Fruit fly (Drosophila melanogaster) whole organism, embryonic: ENCODE data around the gene Prosbeta6.
A peak's percentile ranks its signal among the peaks of the same experiment; 100 is the strongest.

Experiments
- Bdp1 ChIP-seq: fragments of 200-800 bp; sonication (Bioruptor generic); optimal IDR thresholded peaks from 3 replicates; lab custom pipeline; 2016; ENCODE audit warnings: missing biosample characterization, missing genetic modification characterization
- Bteb2 ChIP-seq: fragments of 200-800 bp; sonication (Bioruptor generic); optimal IDR thresholded peaks from 2 replicates; lab custom pipeline; 2016; ENCODE audit warnings: missing biosample characterization, missing genetic modification characterization
- CG10543 ChIP-seq: fragments of 200-800 bp; sonication (Bioruptor generic); optimal IDR thresholded peaks from 3 replicates; lab custom pipeline; 2017; ENCODE audit warnings: missing biosample characterization, mild to moderate bottlenecking, missing genetic modification characterization, moderate library complexity
- CG10979 ChIP-seq: fragments of 200-800 bp; sonication (Bioruptor generic); optimal IDR thresholded peaks from 2 replicates; lab custom pipeline; 2018; ENCODE audit warnings: missing biosample characterization, mild to moderate bottlenecking, missing genetic modification characterization, moderate library complexity
- CG13287 ChIP-seq: fragments of 200-800 bp; sonication (Bioruptor generic); IDR thresholded peaks from 2 replicates; pipeline ENCODE4 v1.3.6; 2022; ENCODE audit warnings: missing biosample characterization, missing genetic modification characterization; ENCODE audit not compliant: partially characterized antibody
- CG13624 ChIP-seq: fragments of 200-800 bp; sonication (Bioruptor generic); optimal IDR thresholded peaks from 2 replicates; lab custom pipeline; 2016; ENCODE audit warnings: missing biosample characterization, missing genetic modification characterization
- CG17829 ChIP-seq: fragments of 200-800 bp; optimal IDR thresholded peaks from 2 replicates; lab custom pipeline; 2019; ENCODE audit warnings: missing biosample characterization, mild to moderate bottlenecking, missing genetic modification characterization, moderate library complexity
- CG18619 ChIP-seq: fragments of 200-800 bp; sonication (Bioruptor generic); optimal IDR thresholded peaks from 3 replicates; lab custom pipeline; 2017; ENCODE audit warnings: missing biosample characterization, mild to moderate bottlenecking, missing genetic modification characterization
- CG2120 ChIP-seq: fragments of 200-800 bp; sonication (Bioruptor generic); optimal IDR thresholded peaks from 3 replicates; lab custom pipeline; 2016; ENCODE audit warnings: missing biosample characterization, missing genetic modification characterization
- CG2712 ChIP-seq: fragments of 200-800 bp; optimal IDR thresholded peaks from 3 replicates; lab custom pipeline; 2019; ENCODE audit warnings: missing biosample characterization, mild to moderate bottlenecking, missing genetic modification characterization, moderate library complexity
- CG2875 ChIP-seq: fragments of 200-800 bp; sonication (Bioruptor generic); optimal IDR thresholded peaks from 2 replicates; lab custom pipeline; 2017; ENCODE audit warnings: missing biosample characterization, mild to moderate bottlenecking, missing genetic modification characterization, missing genetic modification reagents
- CG33557 ChIP-seq: fragments of 200-800 bp; sonication (Bioruptor generic); optimal IDR thresholded peaks from 2 replicates; lab custom pipeline; 2019; ENCODE audit warnings: missing biosample characterization, mild to moderate bottlenecking, missing genetic modification characterization, moderate library complexity
- CG3726 ChIP-seq: fragments of 200-800 bp; sonication (Bioruptor generic); IDR thresholded peaks from 3 replicates; pipeline ENCODE4, ENCODE4 v1.3.6; 2022; ENCODE audit warnings: missing biosample characterization, missing genetic modification characterization
- CG4328 ChIP-seq: fragments of 200-800 bp; sonication (Bioruptor generic); optimal IDR thresholded peaks from 3 replicates; lab custom pipeline; 2017; ENCODE audit warnings: missing biosample characterization, missing genetic modification reagents, missing genetic modification characterization
- CG5953 ChIP-seq: fragments of 200-800 bp; sonication (Bioruptor generic); IDR thresholded peaks from 2 replicates; pipeline ENCODE4 v1.3.6; 2022; ENCODE audit warnings: missing biosample characterization, missing genetic modification characterization
- CG6175 ChIP-seq: fragments of 200-800 bp; sonication (Bioruptor generic); IDR thresholded peaks from 3 replicates; pipeline ENCODE4 v1.3.6; 2022; ENCODE audit warnings: missing biosample characterization, missing genetic modification characterization
- CG6272 ChIP-seq: fragments of 200-800 bp; sonication (Bioruptor generic); IDR thresholded peaks from 2 replicates; pipeline ENCODE4 v1.3.6; 2022; ENCODE audit warnings: missing biosample characterization, missing genetic modification characterization
- CG6654 ChIP-seq: fragments of 200-800 bp; sonication (Bioruptor generic); optimal IDR thresholded peaks from 2 replicates; lab custom pipeline; 2017; ENCODE audit warnings: missing biosample characterization, mild to moderate bottlenecking, missing genetic modification characterization
- CG7271 ChIP-seq: fragments of 200-800 bp; sonication (Bioruptor generic); optimal IDR thresholded peaks from 2 replicates; lab custom pipeline; 2018; ENCODE audit warnings: missing biosample characterization, mild to moderate bottlenecking, missing genetic modification characterization, moderate library complexity
- CG7357 ChIP-seq: fragments of 200-800 bp; sonication (Bioruptor generic); IDR thresholded peaks from 3 replicates; pipeline ENCODE4 v1.3.6; 2022; ENCODE audit warnings: missing biosample characterization, missing genetic modification characterization
- CG8089 ChIP-seq: fragments of 200-800 bp; sonication (Bioruptor generic); optimal IDR thresholded peaks from 3 replicates; lab custom pipeline; 2016; ENCODE audit warnings: missing biosample characterization, missing genetic modification characterization
- Dbx ChIP-seq: fragments of 200-800 bp; sonication (Bioruptor generic); IDR thresholded peaks from 3 replicates; pipeline ENCODE4 v1.3.6; 2022; ENCODE audit warnings: missing biosample characterization, missing genetic modification characterization
- ERR ChIP-seq: fragments of 200-800 bp; sonication (Bioruptor generic); optimal IDR thresholded peaks from 2 replicates; lab custom pipeline; 2016; ENCODE audit warnings: missing biosample characterization, missing genetic modification characterization
- Hr78 ChIP-seq, 2 experiments: fragments of 200-800 bp in 1 of 2; fragments of >200 bp in 1 of 2; sonication (Bioruptor generic) in 1 of 2; optimal IDR thresholded peaks; 2 replicates each; lab custom pipeline; 2017 to 2019; ENCODE audit warnings: missing biosample characterization in 2 of 2, missing genetic modification characterization in 2 of 2, mild to moderate bottlenecking in 1 of 2, moderate library complexity in 1 of 2
- Meics ChIP-seq: fragments of 200-800 bp; sonication (Bioruptor generic); optimal IDR thresholded peaks from 2 replicates; lab custom pipeline; 2017; ENCODE audit warnings: missing biosample characterization, mild to moderate bottlenecking, missing genetic modification characterization
- Nf-YC ChIP-seq: fragments of 200-800 bp; optimal IDR thresholded peaks from 3 replicates; lab custom pipeline; 2019; ENCODE audit warnings: missing biosample characterization, mild to moderate bottlenecking, missing genetic modification characterization, moderate library complexity
- Opbp ChIP-seq: fragments of 200-800 bp; sonication (Bioruptor generic); IDR thresholded peaks from 3 replicates; pipeline ENCODE4 v1.3.6; 2022; ENCODE audit warnings: missing biosample characterization, missing genetic modification characterization; ENCODE audit not compliant: partially characterized antibody
- abd-A ChIP-seq: fragments of 200-800 bp; sonication (Bioruptor generic); optimal IDR thresholded peaks from 3 replicates; lab custom pipeline; 2019; ENCODE audit warnings: missing biosample characterization, mild to moderate bottlenecking, missing genetic modification characterization, moderate library complexity
- ara ChIP-seq: fragments of 200-800 bp; sonication (Bioruptor generic); IDR thresholded peaks from 2 replicates; pipeline ENCODE4 v1.3.6; 2022; ENCODE audit warnings: missing biosample characterization, missing genetic modification characterization
- bab2 ChIP-seq: fragments of 200-800 bp; sonication (Bioruptor generic); optimal IDR thresholded peaks from 2 replicates; lab custom pipeline; 2016; ENCODE audit warnings: missing biosample characterization, missing genetic modification characterization
- btn ChIP-seq: fragments of 200-800 bp; sonication (Bioruptor generic); optimal IDR thresholded peaks from 2 replicates; lab custom pipeline; 2016; ENCODE audit warnings: missing biosample characterization, missing genetic modification characterization
- chm ChIP-seq: fragments of 200-800 bp; sonication (Bioruptor generic); IDR thresholded peaks from 2 replicates; pipeline ENCODE4 v1.3.6; 2022; ENCODE audit warnings: missing biosample characterization, missing genetic modification characterization
- cwo ChIP-seq: fragments of 200-800 bp; sonication (Bioruptor generic); optimal IDR thresholded peaks from 3 replicates; lab custom pipeline; 2017; ENCODE audit warnings: missing biosample characterization, missing genetic modification characterization, mild to moderate bottlenecking, moderate library complexity, missing genetic modification reagents
- gem ChIP-seq: fragments of 200-800 bp; sonication (Bioruptor generic); optimal IDR thresholded peaks from 2 replicates; lab custom pipeline; 2019; ENCODE audit warnings: missing biosample characterization, mild to moderate bottlenecking, missing genetic modification characterization, moderate library complexity
- gro ChIP-seq: fragments of 200-800 bp; sonication (Bioruptor generic); optimal IDR thresholded peaks from 2 replicates; lab custom pipeline; 2016; ENCODE audit warnings: missing biosample characterization, missing genetic modification characterization
- ham ChIP-seq: fragments of 200-800 bp; sonication (Bioruptor generic); IDR thresholded peaks from 2 replicates; pipeline ENCODE4 v1.3.6; 2022; ENCODE audit warnings: missing biosample characterization, missing genetic modification characterization
- pfk ChIP-seq: fragments of 200-800 bp; sonication (Bioruptor generic); optimal IDR thresholded peaks from 2 replicates; lab custom pipeline; 2018; ENCODE audit warnings: missing biosample characterization, mild to moderate bottlenecking, missing genetic modification characterization, moderate library complexity
- repo ChIP-seq: fragments of 200-800 bp; sonication (Bioruptor generic); optimal IDR thresholded peaks from 2 replicates; lab custom pipeline; 2016; ENCODE audit warnings: missing biosample characterization, missing genetic modification characterization
- sc ChIP-seq, 3 experiments: fragments of >200 bp in 2 of 3; fragments of 200-800 bp in 1 of 3; sonication (Bioruptor generic) in 1 of 3; optimal IDR thresholded peaks; 2 replicates in 2 of 3; 3 replicates in 1 of 3; lab custom pipeline; 2017; ENCODE audit warnings: mild to moderate bottlenecking in 1 of 3, missing biosample characterization in 1 of 3, missing genetic modification characterization in 1 of 3, missing genetic modification reagents in 1 of 3
- sd ChIP-seq: fragments of 200-800 bp; sonication (Bioruptor generic); optimal IDR thresholded peaks from 3 replicates; lab custom pipeline; 2018; ENCODE audit warnings: missing biosample characterization, mild to moderate bottlenecking, missing genetic modification characterization, moderate library complexity
- sens-2 ChIP-seq: fragments of 200-800 bp; sonication (Bioruptor generic); IDR thresholded peaks from 2 replicates; pipeline ENCODE4 v1.3.6; 2022; ENCODE audit warnings: missing biosample characterization, missing genetic modification characterization
- sim ChIP-seq: fragments of 200-800 bp; sonication (Bioruptor generic); IDR thresholded peaks from 2 replicates; pipeline ENCODE4 v1.3.6; 2022; ENCODE audit warnings: missing biosample characterization, missing genetic modification characterization
- sug ChIP-seq: fragments of 200-800 bp; optimal IDR thresholded peaks from 2 replicates; lab custom pipeline; 2019; ENCODE audit warnings: missing biosample characterization, mild to moderate bottlenecking, missing genetic modification characterization, moderate library complexity
- tap ChIP-seq: fragments of 200-800 bp; optimal IDR thresholded peaks from 3 replicates; lab custom pipeline; 2019; ENCODE audit warnings: missing biosample characterization, mild to moderate bottlenecking, missing genetic modification characterization, moderate library complexity
- twi ChIP-seq: fragments of 200-800 bp; optimal IDR thresholded peaks from 2 replicates; lab custom pipeline; 2019; ENCODE audit warnings: missing biosample characterization, mild to moderate bottlenecking, missing genetic modification characterization, moderate library complexity
- unpg ChIP-seq: fragments of 200-800 bp; sonication (Bioruptor generic); optimal IDR thresholded peaks from 3 replicates; lab custom pipeline; 2018; ENCODE audit warnings: missing biosample characterization, mild to moderate bottlenecking, missing genetic modification characterization, moderate library complexity
- wor ChIP-seq: fragments of 200-800 bp; sonication (Bioruptor generic); IDR thresholded peaks from 2 replicates; pipeline ENCODE4 v1.3.6; 2022; ENCODE audit warnings: missing biosample characterization, missing genetic modification characterization
- z ChIP-seq: fragments of 200-800 bp; sonication (Bioruptor generic); IDR thresholded peaks from 3 replicates; pipeline ENCODE4 v1.3.6; 2022; ENCODE audit warnings: missing biosample characterization, missing genetic modification characterization
- zfh2 ChIP-seq: fragments of 200-800 bp; sonication (Bioruptor generic); optimal IDR thresholded peaks from 2 replicates; lab custom pipeline; 2016; ENCODE audit warnings: missing biosample characterization, missing genetic modification characterization

The Prosbeta6 gene

DNA sequence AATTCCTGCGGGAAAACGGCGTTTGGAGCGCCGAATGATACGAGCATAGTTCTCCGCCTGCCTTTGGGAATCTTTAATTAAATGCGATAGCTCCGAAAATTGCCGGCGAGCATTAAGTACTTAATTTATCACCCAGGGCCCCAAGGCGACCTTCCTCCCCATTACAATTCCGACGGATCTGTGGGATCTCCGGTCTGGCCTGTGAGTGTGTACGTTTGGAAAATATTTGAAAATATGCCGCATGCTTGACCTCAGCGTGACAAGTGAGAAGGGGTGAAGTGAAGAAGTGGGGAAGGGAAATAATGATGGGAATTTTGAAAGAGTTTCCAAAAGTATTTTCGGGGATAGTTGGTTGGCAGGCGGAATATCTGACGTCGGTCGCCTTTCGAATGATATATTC lies 40.8 kb downstream of the Prosbeta6 start (continued):
- no peak for TF ChIP-seq CG7271 (tag; lab: Kevin White, UChicago)
- peak; percentile 13 for TF ChIP-seq CG4328
- peak; percentile 95 for TF ChIP-seq sd (tag; lab: Kevin White, UChicago)
- no peak for TF ChIP-seq Bdp1 (GFP tag; lab: Kevin White, UChicago)
- peak in 1 of 2 experiments; percentile 69 for TF ChIP-seq Hr78 (GFP tag; optimal IDR thresholded peaks at IDR 0.05; lab: Kevin White, UChicago)
- TF ChIP-seq Bteb2 (GFP tag; lab: Kevin White, UChicago), result no peak
- no peak for TF ChIP-seq CG3726
- no peak for TF ChIP-seq sc (optimal IDR thresholded peaks at IDR 0.05; lab: Kevin White, UChicago)
- no peak for TF ChIP-seq sc (GFP tag; optimal IDR thresholded peaks at IDR 0.05; lab: Kevin White, UChicago)
- TF ChIP-seq Opbp (GFP tag; lab: Robert Waterston, UW), result 0 out of 3 replicates have a peak, but pooled peaks have one; percentile 10
- no peak for TF ChIP-seq gro
- TF ChIP-seq, all 482 proteins: peak for 15

- peak; percentile 57; the same call in 1 of the 2 replicates for TF ChIP-seq ara (GFP tag; lab: Robert Waterston, UW)
- TF ChIP-seq cwo, result peak; percentile 29
- no peak for TF ChIP-seq bab2
- no peak for TF ChIP-seq sens-2
- no peak for TF ChIP-seq CG13624
- peak; percentile 82 for TF ChIP-seq CG10979 (tag; lab: Kevin White, UChicago)
- TF ChIP-seq chm (GFP tag; lab: Robert Waterston, UW), result 0 out of 2 replicates have a peak, but pooled peaks have one; percentile 20
- peak; percentile 52; the same call in 1 of the 2 replicates for TF ChIP-seq CG5953 (GFP tag; lab: Robert Waterston, UW)
- peak; percentile 47 for TF ChIP-seq CG18619 (GFP tag; lab: Kevin White, UChicago)
- peak; percentile 83 for TF ChIP-seq CG2712 (tag; lab: Kevin White, UChicago)
- peak; percentile 72 for TF ChIP-seq CG17829 (tag; lab: Kevin White, UChicago)
- no peak for TF ChIP-seq pfk (GFP tag; lab: Kevin White, UChicago)
- no peak for TF ChIP-seq CG3726
- TF ChIP-seq Nf-YC, result peak; percentile 40
- TF ChIP-seq CG6175, result no peak
- no peak for TF ChIP-seq Dbx
- peak; percentile 47 for TF ChIP-seq twi (tag; lab: Kevin White, UChicago)
- no peak for TF ChIP-seq CG2120 (GFP tag; lab: Kevin White, UChicago)
- peak; percentile 30 for TF ChIP-seq CG33557
- peak; percentile 77 for TF ChIP-seq unpg
- TF ChIP-seq zfh2 (GFP tag; lab: Kevin White, UChicago), result no peak
- no peak for TF ChIP-seq Opbp (GFP tag; lab: Robert Waterston, UW)
- TF ChIP-seq repo, result no peak
- TF ChIP-seq ERR (GFP tag; lab: Kevin White, UChicago), result no peak
- TF ChIP-seq ham, result no peak
- peak; percentile 29 for TF ChIP-seq Meics (GFP tag; lab: Kevin White, UChicago)
- TF ChIP-seq CG7357 (GFP tag; lab: Robert Waterston, UW), result no peak
- no peak for TF ChIP-seq CG8089 (GFP tag; lab: Kevin White, UChicago)
- TF ChIP-seq gem (tag; lab: Kevin White, UChicago), result peak; percentile 83
- TF ChIP-seq wor (GFP tag; lab: Robert Waterston, UW), result peak; percentile 39; the same call in 1 of the 2 replicates
- no peak for TF ChIP-seq CG6272 (GFP tag; lab: Robert Waterston, UW)
- TF ChIP-seq abd-A (tag; lab: Kevin White, UChicago), result no peak
- peak; percentile 33 for TF ChIP-seq CG10543
- TF ChIP-seq sug (tag; lab: Kevin White, UChicago), result peak; percentile 27
- no peak for TF ChIP-seq sim (GFP tag; lab: Robert Waterston, UW)
- peak; percentile 50 for TF ChIP-seq CG2875 (GFP tag; lab: Kevin White, UChicago)
- TF ChIP-seq CG6654, result peak; percentile 19
- TF ChIP-seq tap (tag; lab: Kevin White, UChicago), result peak; percentile 80
- TF ChIP-seq btn, result no peak
- TF ChIP-seq z, result no peak
- no peak for TF ChIP-seq CG13287 (GFP tag; lab: Robert Waterston, UW)
Measured at dm6 chr3L:16567495-16567894, 42.7 kb downstream of the Prosbeta6 start.
